Worm (Caenorhabditis elegans) whole organism, L4/young adult: ENCODE data around the gene C09G1.4.

Experiments used
- W03F9.2 ChIP-seq: fragments of 150-350 bp; optimal IDR thresholded peaks from 2 replicates; lab custom pipeline; 2014; ENCODE audit warnings: missing biosample characterization, missing genetic modification characterization
- dao-5 ChIP-seq: sonication (generic microtip); optimal IDR thresholded peaks from 2 replicates; lab custom pipeline; 2016; ENCODE audit warnings: missing genotype, missing genetic modification characterization, moderate library complexity, missing compliant biosample characterization
- him-1 ChIP-seq: sonication (generic microtip); optimal IDR thresholded peaks from 2 replicates; lab custom pipeline; 2016; ENCODE audit warnings: missing genotype, missing genetic modification reagents, missing genetic modification characterization, missing compliant biosample characterization

The C09G1.4 gene

DNA sequence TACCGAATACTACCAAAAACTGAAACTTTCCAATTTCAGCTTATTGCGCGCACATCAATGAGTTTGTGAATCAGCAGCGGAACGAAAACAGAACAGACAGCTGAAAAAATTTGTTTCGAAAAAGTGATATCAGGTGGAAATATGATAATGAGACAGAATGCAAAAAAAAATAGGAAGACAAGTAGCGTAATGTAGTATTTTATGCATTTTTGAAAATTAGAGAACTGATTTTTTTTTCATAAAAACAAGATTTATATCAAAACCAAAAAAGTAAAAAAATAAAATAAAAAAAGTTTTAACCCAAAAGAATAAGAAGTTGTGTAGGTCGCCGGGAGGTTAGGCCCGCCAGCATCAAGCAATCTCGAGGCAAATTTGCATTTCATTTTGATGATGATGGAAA is at the start of gene C09G1.4:
Gene C09G1.4, minus strand, starts transcription at position 101 of the 400 bp plus-strand sequence.
- TF ChIP-seq W03F9.2: no peak
- no peak for TF ChIP-seq him-1 (tag; lab: Kevin White, UChicago)
- TF ChIP-seq dao-5 (tag; lab: Kevin White, UChicago): no peak

DNA sequence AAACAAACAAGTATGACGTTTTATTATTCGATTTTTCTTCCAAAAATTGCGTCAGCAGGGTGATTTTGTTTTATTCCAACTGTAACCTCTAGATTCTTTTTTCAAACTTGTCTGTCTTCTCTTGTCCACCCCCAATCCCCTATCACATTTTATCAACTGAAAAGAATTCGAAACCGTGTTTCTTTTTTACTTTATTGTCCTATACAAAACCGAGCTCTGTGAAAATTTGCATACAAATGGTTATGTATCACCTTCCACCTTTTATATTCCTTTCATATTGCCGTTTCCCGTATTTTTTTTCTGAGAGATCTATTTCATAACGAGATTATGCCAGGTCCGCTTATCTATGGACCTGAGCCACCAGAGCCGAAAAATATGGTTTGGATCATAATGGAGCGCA is 48.8 kb upstream of the C09G1.4 start, which contains the start of gene T27A8.7:
Gene T27A8.7, plus strand, starts transcription at position 301 of the 400 bp plus-strand sequence.
- TF ChIP-seq W03F9.2: no peak
- TF ChIP-seq dao-5 (tag; lab: Kevin White, UChicago): no peak
- TF ChIP-seq him-1 (tag; lab: Kevin White, UChicago): no peak

DNA sequence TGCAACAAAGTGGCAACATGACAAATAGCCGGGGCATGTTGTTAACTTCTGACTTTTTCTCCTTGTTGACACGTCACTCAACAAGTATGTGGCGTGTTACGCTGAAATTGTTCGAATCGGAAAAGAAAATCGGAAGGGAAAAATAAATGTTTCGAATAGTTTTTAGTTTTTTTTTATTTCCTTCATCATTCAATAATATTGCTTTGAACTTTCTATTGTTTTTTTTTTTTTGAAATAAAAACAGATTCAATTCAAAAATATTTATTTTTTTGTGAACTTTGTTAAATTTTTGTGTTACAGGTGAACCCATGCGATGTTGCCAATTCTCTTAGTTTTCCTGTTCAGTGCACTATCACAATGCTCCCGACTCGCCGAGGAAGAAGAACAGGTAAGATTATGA is 43.1 kb upstream of the C09G1.4 start, which contains the start of gene cpd-2:
Gene cpd-2, plus strand, starts transcription at position 301 of the 400 bp plus-strand sequence.
- TF ChIP-seq dao-5 (tag; lab: Kevin White, UChicago) (no peak), him-1 (tag; lab: Kevin White, UChicago) (no peak), W03F9.2 (no peak)

DNA sequence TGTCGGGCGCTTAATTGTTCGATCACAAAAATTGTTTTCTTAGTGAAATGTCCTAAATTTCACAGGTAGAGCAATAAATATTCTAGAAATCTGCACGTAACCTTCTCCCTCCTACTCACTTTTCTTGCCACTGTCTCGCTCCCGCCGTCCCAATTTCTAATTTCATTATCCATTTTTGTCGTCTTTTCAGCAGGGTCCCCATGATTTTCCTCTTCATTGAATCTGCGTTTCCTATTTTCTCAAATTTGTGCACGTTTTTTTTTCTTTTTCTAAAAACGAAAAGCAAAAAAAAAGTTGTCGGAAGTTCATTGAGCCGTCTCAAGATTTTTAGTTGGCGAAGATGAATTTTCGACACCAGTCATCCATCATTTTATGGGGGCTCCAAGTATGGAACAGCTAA is 40.0 kb upstream of the C09G1.4 start:
- TF ChIP-seq W03F9.2: no peak
- TF ChIP-seq dao-5 (tag; lab: Kevin White, UChicago): no peak
- no peak for TF ChIP-seq him-1 (tag; lab: Kevin White, UChicago)

DNA sequence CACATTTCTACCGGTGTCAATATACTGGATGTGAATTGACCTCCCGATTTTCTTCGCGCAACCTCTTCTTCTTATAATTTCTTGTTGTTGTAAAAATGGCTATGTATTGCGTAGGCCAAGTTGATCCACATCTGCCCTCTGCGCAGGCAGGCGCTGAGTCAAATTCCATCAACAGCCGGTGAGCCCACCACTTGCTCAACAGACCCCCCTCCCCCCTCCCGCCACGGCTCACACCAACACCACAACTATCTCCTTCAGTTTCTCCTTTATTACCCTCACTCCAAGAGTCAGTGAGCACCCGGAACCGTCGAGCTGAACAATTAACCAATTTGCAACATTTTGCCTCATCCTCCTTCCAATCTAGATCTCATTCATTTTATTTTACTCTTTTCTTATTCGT is 37.9 kb upstream of the C09G1.4 start:
- TF ChIP-seq him-1 (tag; lab: Kevin White, UChicago) (no peak), W03F9.2 (no peak), dao-5 (tag; lab: Kevin White, UChicago) (no peak)

DNA sequence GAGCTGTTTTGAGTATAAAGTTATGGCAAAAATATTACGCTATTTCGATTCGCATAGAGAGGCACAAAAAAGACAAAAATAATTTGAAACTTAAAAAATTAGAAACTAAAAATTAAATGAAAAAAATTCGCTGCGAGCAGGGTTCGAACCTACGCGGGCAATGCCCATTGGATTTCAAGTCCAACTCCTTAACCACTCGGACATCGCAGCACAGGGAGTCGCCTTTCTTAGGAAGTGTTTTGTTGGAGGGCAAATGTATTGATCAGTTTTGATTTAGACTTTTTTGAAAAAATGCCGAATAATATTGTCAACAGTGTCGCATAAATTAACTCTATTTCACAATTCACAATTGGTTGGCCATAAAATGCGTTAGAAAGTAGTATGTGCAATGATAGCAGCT is 36.1 kb upstream of the C09G1.4 start:
- TF ChIP-seq him-1 (tag; lab: Kevin White, UChicago) (no peak), W03F9.2 (no peak), dao-5 (tag; lab: Kevin White, UChicago) (no peak)

DNA sequence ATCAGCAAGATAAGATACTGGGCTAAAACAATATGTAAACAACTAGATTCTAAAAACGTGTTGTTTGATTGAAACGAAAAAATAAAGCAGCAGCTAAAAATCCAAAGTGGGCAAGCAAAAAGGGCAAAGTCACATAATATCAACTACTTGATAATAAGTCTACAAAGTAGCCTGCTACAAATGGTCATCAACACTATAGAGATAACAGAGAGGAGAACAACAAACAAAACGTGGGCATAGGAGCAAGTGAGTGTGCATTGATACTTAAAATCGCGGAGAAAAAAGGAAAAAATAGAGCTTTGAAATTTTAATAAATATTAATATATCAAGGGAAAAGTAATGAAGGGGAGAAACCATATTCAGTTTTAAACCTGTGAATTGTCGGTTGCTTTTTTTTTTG is 35.4 kb upstream of the C09G1.4 start:
- TF ChIP-seq dao-5 (tag; lab: Kevin White, UChicago): no peak
- TF ChIP-seq him-1 (tag; lab: Kevin White, UChicago): no peak
- TF ChIP-seq W03F9.2: no peak

DNA sequence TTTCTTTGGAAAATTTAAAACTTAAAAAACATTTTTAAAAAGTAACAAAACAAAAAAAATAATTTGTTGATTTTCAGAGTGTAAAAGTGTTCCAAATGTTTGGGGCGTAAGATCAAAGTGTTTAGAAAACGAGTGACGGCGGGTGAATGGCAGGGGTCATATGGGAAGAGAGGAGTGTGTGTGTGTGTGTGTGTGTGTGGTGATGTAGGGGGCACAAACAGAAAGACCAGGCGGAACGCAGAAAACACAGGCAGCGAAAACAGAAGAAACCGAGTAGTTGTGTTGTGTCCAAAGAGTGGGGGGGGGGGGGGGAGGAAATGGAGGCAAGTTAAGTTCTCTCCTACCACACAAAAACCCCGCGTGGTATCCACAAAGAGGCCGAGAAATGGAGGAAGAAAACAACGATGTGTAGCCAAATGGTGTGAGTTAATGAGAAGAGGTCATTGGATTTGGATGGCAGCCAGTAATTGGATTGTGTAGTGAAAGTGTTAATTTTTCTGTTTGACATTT is 33.8 kb upstream of the C09G1.4 start, which contains the start of gene B0395.3:
Gene B0395.3, minus strand, starts transcription at position 51 of the 510 bp plus-strand sequence.
- TF ChIP-seq W03F9.2: no peak
- no peak for TF ChIP-seq him-1 (tag; lab: Kevin White, UChicago)
- no peak for TF ChIP-seq dao-5 (tag; lab: Kevin White, UChicago)

DNA sequence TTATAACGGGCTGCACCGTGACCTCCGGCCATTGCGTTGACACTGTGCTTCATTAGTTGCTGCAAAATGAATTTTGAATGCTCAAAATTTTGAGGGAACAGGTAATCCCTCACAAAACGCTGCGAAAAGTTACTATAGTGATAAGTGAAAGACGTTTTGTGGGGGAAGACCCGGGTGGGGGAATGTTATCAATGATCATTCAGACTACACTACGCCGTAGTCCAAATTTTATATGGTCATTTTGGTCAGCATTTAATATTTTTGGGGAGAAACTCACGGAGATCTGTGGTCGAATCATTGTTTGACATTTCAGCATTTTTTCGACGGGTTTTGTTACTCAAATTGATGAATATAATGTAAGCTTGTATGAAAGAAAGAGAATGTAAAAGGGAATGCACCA is 32.7 kb upstream of the C09G1.4 start:
- TF ChIP-seq W03F9.2: no peak
- TF ChIP-seq him-1 (tag; lab: Kevin White, UChicago): no peak
- no peak for TF ChIP-seq dao-5 (tag; lab: Kevin White, UChicago)

DNA sequence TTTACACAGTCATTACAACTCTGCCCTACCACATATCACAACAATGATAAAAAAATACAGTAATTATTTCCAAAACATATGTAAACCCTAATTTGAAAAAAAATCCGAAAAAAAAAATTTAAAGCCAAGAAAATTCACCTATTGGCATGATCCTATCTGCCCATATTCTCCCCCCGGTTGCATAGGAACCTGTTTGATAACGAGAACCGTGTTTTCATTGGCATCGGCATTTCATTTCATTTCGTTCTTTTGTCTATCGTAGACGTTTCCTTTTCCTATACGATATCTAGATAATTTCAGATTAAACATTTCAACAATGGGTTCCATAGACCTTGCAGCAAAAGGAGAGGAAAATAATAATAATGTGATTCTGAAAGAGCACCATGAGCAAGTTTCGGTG is 24.1 kb upstream of the C09G1.4 start, which contains the start of gene mboa-1:
Gene mboa-1, plus strand, starts transcription at position 301 of the 400 bp plus-strand sequence.
- TF ChIP-seq dao-5 (tag; lab: Kevin White, UChicago): no peak
- TF ChIP-seq W03F9.2: no peak
- TF ChIP-seq him-1 (tag; lab: Kevin White, UChicago): no peak

DNA sequence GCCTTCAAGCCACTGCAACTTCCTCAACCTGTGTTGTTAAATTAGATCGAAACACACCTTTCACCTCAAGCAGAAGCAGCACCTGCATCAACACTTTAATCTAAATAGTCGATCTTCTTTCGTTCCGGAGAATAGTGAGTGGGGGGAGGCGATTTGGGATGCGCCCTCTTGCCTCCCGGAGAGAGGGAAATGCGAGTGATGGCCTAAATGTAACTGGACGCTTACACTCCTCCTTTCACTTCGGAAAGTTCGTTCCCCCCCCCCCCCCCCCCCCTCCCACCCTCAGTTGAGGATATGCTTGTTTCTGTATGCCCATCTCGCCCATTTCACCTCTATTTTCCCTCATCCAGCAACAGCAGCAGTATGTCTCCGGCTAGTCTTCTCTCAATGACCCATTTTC is 22.6 kb upstream of the C09G1.4 start:
- no peak for TF ChIP-seq him-1 (tag; lab: Kevin White, UChicago)

DNA sequence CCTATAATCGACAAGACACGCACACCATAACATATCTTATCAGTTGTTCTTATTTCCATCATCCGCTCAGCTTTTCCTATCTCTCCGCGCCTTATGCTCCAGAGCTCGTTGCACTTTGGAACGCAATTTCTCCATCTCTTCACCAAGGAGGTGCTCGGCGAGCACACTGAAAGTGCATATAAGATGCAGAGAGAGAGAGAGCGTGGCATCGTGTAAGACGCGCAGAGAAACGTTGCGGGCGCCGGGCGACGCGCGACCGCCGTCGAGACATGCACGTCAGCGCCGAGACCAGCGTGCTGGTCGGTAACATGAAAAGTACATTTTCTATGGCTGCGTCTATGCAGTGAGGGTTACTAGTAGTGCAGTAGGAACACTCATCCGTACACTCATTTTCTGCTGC is 18.1 kb upstream of the C09G1.4 start:
- peak; percentile 50 for TF ChIP-seq him-1 (tag; lab: Kevin White, UChicago)
- TF ChIP-seq W03F9.2: no peak

DNA sequence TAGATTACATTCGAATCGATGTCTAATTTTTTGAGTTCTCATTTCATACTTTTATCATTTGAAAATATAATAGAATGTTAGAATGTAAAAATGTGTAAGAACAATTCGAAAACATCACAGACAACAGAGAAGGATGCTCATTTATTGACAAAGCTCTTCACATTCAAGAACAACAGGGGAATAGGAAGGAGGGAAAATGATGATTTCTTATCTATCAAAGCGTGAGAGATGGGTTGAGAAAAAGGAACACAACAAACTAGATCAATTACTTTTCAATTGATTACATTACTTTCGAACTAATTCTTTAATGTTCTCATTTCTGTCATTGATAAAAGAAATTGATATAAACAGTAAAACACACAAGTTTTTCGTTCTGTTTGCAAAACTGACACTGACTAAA is 10.4 kb upstream of the C09G1.4 start, which contains the start of the genes VB0395L.1 and nhx-1:
Gene VB0395L.1, minus strand, starts transcription at position 186 of the 400 bp plus-strand sequence.
Gene nhx-1, plus strand, starts transcription at position 326 of the 400 bp plus-strand sequence.
- TF ChIP-seq him-1 (tag; lab: Kevin White, UChicago): no peak
- no peak for TF ChIP-seq W03F9.2

DNA sequence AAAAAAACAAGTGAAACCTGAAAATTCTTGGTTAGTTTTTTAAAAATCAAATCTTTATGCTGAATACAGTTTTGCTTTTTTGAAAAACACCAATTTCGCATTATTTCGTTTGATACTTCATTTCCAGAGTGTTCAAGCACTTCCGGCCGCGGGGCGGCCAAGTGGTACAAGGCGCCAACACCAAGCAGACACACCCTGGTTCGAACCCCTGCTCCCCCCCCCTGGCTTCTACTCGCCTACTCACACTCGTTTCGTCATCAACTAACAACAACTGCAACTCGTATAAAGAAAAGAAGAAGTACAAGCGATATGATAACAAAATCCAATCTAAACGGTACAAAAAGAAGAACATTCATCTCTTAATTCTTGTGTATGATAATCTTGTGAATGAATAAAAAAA is 3.6 kb downstream of the C09G1.4 start:
- no peak for TF ChIP-seq dao-5 (tag; lab: Kevin White, UChicago)
- TF ChIP-seq him-1 (tag; lab: Kevin White, UChicago): no peak
- TF ChIP-seq W03F9.2: no peak

DNA sequence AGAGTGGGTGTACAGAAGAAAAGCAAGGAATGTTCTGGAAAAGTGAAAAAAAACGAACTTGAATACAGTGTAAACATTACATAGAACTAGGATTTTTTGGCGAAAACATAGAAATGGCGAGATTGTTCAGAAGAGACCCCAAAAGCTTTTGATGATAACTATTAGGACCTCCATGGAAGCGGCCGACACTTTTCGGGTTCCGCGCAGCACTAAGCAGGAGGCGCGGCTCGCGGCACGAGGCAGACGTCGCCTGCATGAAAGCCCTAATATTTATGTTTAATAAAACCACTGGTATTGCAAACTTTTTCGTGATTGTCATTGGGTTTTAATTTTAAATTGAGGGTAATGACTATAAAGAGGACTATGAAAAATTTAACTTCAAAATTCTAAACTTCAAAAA is 8.5 kb downstream of the C09G1.4 start:
- TF ChIP-seq W03F9.2 (no peak), him-1 (tag; lab: Kevin White, UChicago) (no peak), dao-5 (tag; lab: Kevin White, UChicago) (no peak)
